Worm (Caenorhabditis elegans) whole organism, L4 larva: ENCODE data around the gene dct-12.

Source experiments
- ZK546.5 ChIP-seq, 2 experiments: sonication (generic microtip); optimal IDR thresholded peaks; 2 replicates each; lab custom pipeline; 2017; ENCODE audit warnings: missing biosample characterization in 2 of 2, missing genetic modification characterization in 2 of 2
- ama-1 ChIP-seq: fragments of 150-350 bp; optimal IDR thresholded peaks from 2 replicates; lab custom pipeline; 2014; ENCODE audit warnings: inconsistent platforms, mixed read lengths
- duxl-1 ChIP-seq: sonication (generic microtip); optimal IDR thresholded peaks from 2 replicates; lab custom pipeline; 2016; ENCODE audit warnings: mild to moderate bottlenecking, missing genetic modification characterization, moderate library complexity, missing compliant biosample characterization; ENCODE audit not compliant: poor library complexity
- hlh-30 ChIP-seq: sonication (generic microtip); optimal IDR thresholded peaks from 2 replicates; lab custom pipeline; 2017; ENCODE audit warnings: antibody characterized with exemption, mild to moderate bottlenecking, missing genetic modification characterization, missing compliant biosample characterization; ENCODE audit not compliant: insufficient read depth
- lin-13 ChIP-seq: fragments of 150-350 bp; optimal IDR thresholded peaks from 2 replicates; lab custom pipeline; 2014; ENCODE audit warnings: missing biosample characterization, missing genetic modification reagents, missing genetic modification characterization
- lin-39 ChIP-seq: fragments of 150-350 bp; optimal IDR thresholded peaks from 2 replicates; lab custom pipeline; 2014; ENCODE audit warnings: missing biosample characterization, missing genetic modification reagents, missing genetic modification characterization
- nhr-25 ChIP-seq: sonication (generic microtip); optimal IDR thresholded peaks from 2 replicates; lab custom pipeline; 2017; ENCODE audit warnings: missing genetic modification characterization, mild to moderate bottlenecking, missing compliant biosample characterization, antibody characterized with exemption, moderate library complexity, borderline replicate concordance; ENCODE audit not compliant: insufficient read depth
- nhr-48 ChIP-seq: sonication (generic microtip); optimal IDR thresholded peaks from 2 replicates; lab custom pipeline; 2016; ENCODE audit warnings: mild to moderate bottlenecking, missing genetic modification characterization, missing compliant biosample characterization
- nhr-77 ChIP-seq: fragments of 150-350 bp; optimal IDR thresholded peaks from 2 replicates; lab custom pipeline; 2014; ENCODE audit warnings: missing biosample characterization, missing genetic modification characterization
- pha-4 ChIP-seq, 2 experiments: fragments of 150-350 bp in 1 of 2; fragments of 200-800 bp in 1 of 2; sonication (Bioruptor generic) in 1 of 2; IDR thresholded peaks in 1 of 2; optimal IDR thresholded peaks in 1 of 2; 2 replicates each; pipeline versions ENCODE4 v1.3.6 to Lab custom; 2014 to 2022; ENCODE audit warnings: missing genetic modification characterization in 2 of 2, missing genetic modification reagents in 2 of 2, missing biosample characterization in 1 of 2, missing compliant biosample characterization in 1 of 2
- saeg-2 ChIP-seq: fragments of 200-800 bp; sonication (Bioruptor generic); IDR thresholded peaks from 2 replicates; pipeline ENCODE4 v1.3.6; 2022; ENCODE audit warnings: missing genetic modification reagents, missing genetic modification characterization, missing compliant biosample characterization
- unc-130 ChIP-seq: sonication (generic microtip); optimal IDR thresholded peaks from 2 replicates; lab custom pipeline; 2016; ENCODE audit warnings: missing genetic modification reagents, missing genetic modification characterization, missing compliant biosample characterization
- unc-62 ChIP-seq, 3 experiments: fragments of 150-350 bp in 1 of 3; sonication (generic microtip); optimal IDR thresholded peaks in 2 of 3; peaks in 1 of 3; 1 replicate in 1 of 3; 2 replicates in 2 of 3; lab custom pipeline; 2014 to 2017; ENCODE audit warnings: missing biosample characterization in 3 of 3, missing genetic modification characterization in 3 of 3, missing genetic modification reagents in 3 of 3, missing genotype in 1 of 3

DNA sequence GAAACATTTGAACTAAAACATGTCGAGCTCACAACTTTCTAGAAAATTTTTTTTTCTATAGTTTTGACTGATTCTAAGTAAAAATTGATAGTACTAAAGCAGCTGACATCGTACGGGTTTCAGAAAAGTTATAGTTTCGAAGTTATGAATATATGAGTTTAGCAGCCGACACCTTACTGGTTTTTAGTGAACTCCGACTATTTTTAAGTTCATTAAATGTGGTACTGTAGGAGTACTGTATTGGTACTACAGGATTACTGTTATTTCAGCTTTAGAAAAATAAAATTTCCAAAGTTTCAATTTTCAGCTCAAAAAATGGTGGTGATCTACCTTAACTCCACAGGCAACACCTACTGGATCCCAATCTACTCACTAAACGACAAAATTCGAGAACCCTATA lies 33.3 kb upstream of the dct-12 start, which contains the start of gene sre-37:
- TF ChIP-seq duxl-1 (tag; lab: Kevin White, UChicago) = no peak
- TF ChIP-seq lin-13 (GFP tag; lab: Kevin White, UChicago) = no peak
- no peak for TF ChIP-seq nhr-25 (tag; lab: Kevin White, UChicago)
- no peak for TF ChIP-seq unc-130 (GFP tag; lab: Kevin White, UChicago)
- TF ChIP-seq saeg-2 = no peak
- no peak for TF ChIP-seq unc-62 (GFP tag; optimal IDR thresholded peaks at IDR 0.05 in 1 of 2; lab: Kevin White, UChicago)
- no peak for TF ChIP-seq unc-62 (tag; optimal IDR thresholded peaks at IDR 0.05; lab: Kevin White, UChicago)
- no peak for TF ChIP-seq nhr-77
- TF ChIP-seq lin-39 (tag; lab: Kevin White, UChicago) = no peak
- no peak for TF ChIP-seq nhr-48
- TF ChIP-seq hlh-30 (tag; lab: Kevin White, UChicago) = no peak
- TF ChIP-seq pha-4 (GFP tag; IDR thresholded peaks at IDR 0.05; lab: Robert Waterston, UW) = no peak
- no peak for TF ChIP-seq pha-4 (tag; optimal IDR thresholded peaks at IDR 0.05; lab: Kevin White, UChicago)
- TF ChIP-seq ZK546.5 (tag; optimal IDR thresholded peaks at IDR 0.05; lab: Kevin White, UChicago) = no peak
- no peak for TF ChIP-seq ama-1 (lab: Kevin White, UChicago)
